Fruit fly (Drosophila melanogaster) whole organism, embryonic: ENCODE measurements around the gene CG32462.

Source experiments
- Atf3 ChIP-seq: fragments of 200-800 bp; sonication (Bioruptor generic); optimal IDR thresholded peaks from 3 replicates; lab custom pipeline; 2016; ENCODE audit warnings: missing biosample characterization, missing genetic modification characterization
- B-H1 ChIP-seq: fragments of 200-800 bp; sonication (Bioruptor generic); IDR thresholded peaks from 3 replicates; pipeline ENCODE4 v1.3.6; 2022; ENCODE audit warnings: missing biosample characterization, missing genetic modification characterization
- BEAF-32 ChIP-seq: fragments of 200-800 bp; sonication (Bioruptor generic); optimal IDR thresholded peaks from 3 replicates; lab custom pipeline; 2017; ENCODE audit warnings: missing biosample characterization, missing genetic modification characterization, mild to moderate bottlenecking, moderate library complexity, missing genetic modification reagents
- Bdp1 ChIP-seq: fragments of 200-800 bp; sonication (Bioruptor generic); optimal IDR thresholded peaks from 3 replicates; lab custom pipeline; 2016; ENCODE audit warnings: missing biosample characterization, missing genetic modification characterization
- CG11247 ChIP-seq: fragments of 200-800 bp; sonication (Bioruptor generic); IDR thresholded peaks from 2 replicates; pipeline ENCODE4 v1.3.6; 2022; ENCODE audit warnings: missing biosample characterization, missing genetic modification characterization
- CG13624 ChIP-seq: fragments of 200-800 bp; sonication (Bioruptor generic); optimal IDR thresholded peaks from 2 replicates; lab custom pipeline; 2016; ENCODE audit warnings: missing biosample characterization, missing genetic modification characterization
- CG15269 ChIP-seq: fragments of 200-800 bp; sonication (Bioruptor generic); optimal IDR thresholded peaks from 2 replicates; lab custom pipeline; 2018; ENCODE audit warnings: missing biosample characterization, mild to moderate bottlenecking, missing genetic modification characterization, moderate library complexity
- CG1602 ChIP-seq: fragments of 200-800 bp; sonication (Bioruptor generic); optimal IDR thresholded peaks from 3 replicates; lab custom pipeline; 2016; ENCODE audit warnings: missing biosample characterization, missing genetic modification characterization
- CG16815 ChIP-seq: fragments of 200-800 bp; sonication (Bioruptor generic); optimal IDR thresholded peaks from 3 replicates; lab custom pipeline; 2017; ENCODE audit warnings: missing biosample characterization, mild to moderate bottlenecking, missing genetic modification characterization
- CG17612 ChIP-seq: fragments of 200-800 bp; sonication (Bioruptor generic); IDR thresholded peaks from 2 replicates; pipeline ENCODE4 v1.3.6; 2022; ENCODE audit warnings: missing biosample characterization, missing genetic modification characterization
- CG18764 ChIP-seq: fragments of 200-800 bp; sonication (Bioruptor generic); optimal IDR thresholded peaks from 3 replicates; lab custom pipeline; 2016; ENCODE audit warnings: missing biosample characterization, missing genetic modification characterization
- CG34224 ChIP-seq: fragments of 200-800 bp; sonication (Bioruptor generic); IDR thresholded peaks from 3 replicates; pipeline ENCODE4 v1.3.6; 2022; ENCODE audit warnings: missing biosample characterization, missing genetic modification characterization; ENCODE audit not compliant: partially characterized antibody
- CG34422 ChIP-seq: fragments of 200-800 bp; sonication (Bioruptor generic); IDR thresholded peaks from 3 replicates; pipeline ENCODE4 v1.3.6; 2022; ENCODE audit warnings: missing biosample characterization, missing genetic modification characterization
- CG4617 ChIP-seq: fragments of 200-800 bp; sonication (Bioruptor generic); optimal IDR thresholded peaks from 3 replicates; lab custom pipeline; 2016; ENCODE audit warnings: missing biosample characterization, missing genetic modification characterization, borderline replicate concordance
- CG4707 ChIP-seq: fragments of 200-800 bp; sonication (Bioruptor generic); optimal IDR thresholded peaks from 2 replicates; lab custom pipeline; 2018; ENCODE audit warnings: missing biosample characterization, mild to moderate bottlenecking, missing genetic modification characterization, moderate library complexity
- CG7963 ChIP-seq: fragments of 200-800 bp; sonication (Bioruptor generic); IDR thresholded peaks from 3 replicates; pipeline ENCODE4 v1.3.6; 2022; ENCODE audit warnings: missing biosample characterization, missing genetic modification characterization; ENCODE audit not compliant: partially characterized antibody
- CG8924 ChIP-seq: fragments of 200-800 bp; optimal IDR thresholded peaks from 3 replicates; lab custom pipeline; 2019; ENCODE audit warnings: missing biosample characterization, mild to moderate bottlenecking, missing genetic modification characterization, moderate library complexity
- CG9817 ChIP-seq: fragments of 200-800 bp; sonication (Bioruptor generic); optimal IDR thresholded peaks from 2 replicates; lab custom pipeline; 2018; ENCODE audit warnings: missing biosample characterization, mild to moderate bottlenecking, missing genetic modification characterization, moderate library complexity
- CG9876 ChIP-seq: fragments of 200-800 bp; sonication (Bioruptor generic); optimal IDR thresholded peaks from 2 replicates; lab custom pipeline; 2016; ENCODE audit warnings: missing biosample characterization, missing genetic modification characterization
- CoRest ChIP-seq: fragments of 200-800 bp; sonication (Bioruptor generic); optimal IDR thresholded peaks from 3 replicates; lab custom pipeline; 2018; ENCODE audit warnings: missing biosample characterization, mild to moderate bottlenecking, missing genetic modification characterization, moderate library complexity
- Dip2 ChIP-seq: fragments of 200-800 bp; sonication (Bioruptor generic); IDR thresholded peaks from 2 replicates; pipeline ENCODE4 v1.3.6; 2022; ENCODE audit warnings: missing biosample characterization, missing genetic modification characterization
- Doc3 ChIP-seq: fragments of 200-800 bp; sonication (Bioruptor generic); IDR thresholded peaks from 3 replicates; pipeline ENCODE4 v1.3.6; 2022; ENCODE audit warnings: missing biosample characterization, missing genetic modification characterization; ENCODE audit not compliant: partially characterized antibody
- Drgx ChIP-seq: fragments of 200-800 bp; sonication (Bioruptor generic); IDR thresholded peaks from 2 replicates; pipeline ENCODE4 v1.3.6; 2022; ENCODE audit warnings: missing biosample characterization, missing genetic modification characterization
- Elba2 ChIP-seq: fragments of 200-800 bp; sonication (Bioruptor generic); optimal IDR thresholded peaks from 3 replicates; lab custom pipeline; 2016; ENCODE audit warnings: missing biosample characterization, missing genetic modification characterization
- Ets97D ChIP-seq: fragments of 200-800 bp; sonication (Bioruptor generic); optimal IDR thresholded peaks from 3 replicates; lab custom pipeline; 2016; ENCODE audit warnings: missing biosample characterization, missing genetic modification characterization
- HHEX ChIP-seq: fragments of 200-800 bp; sonication (Bioruptor generic); optimal IDR thresholded peaks from 3 replicates; lab custom pipeline; 2017; ENCODE audit warnings: missing biosample characterization, mild to moderate bottlenecking, missing genetic modification characterization, missing genetic modification reagents
- Jarid2 ChIP-seq: fragments of 200-800 bp; sonication (Bioruptor generic); optimal IDR thresholded peaks from 3 replicates; lab custom pipeline; 2017; ENCODE audit warnings: mild to moderate bottlenecking, missing biosample characterization, missing genetic modification reagents, missing genetic modification characterization
- Lim3 ChIP-seq: fragments of 200-800 bp; sonication (Bioruptor generic); IDR thresholded peaks from 2 replicates; pipeline ENCODE4 v1.3.6; 2022; ENCODE audit warnings: missing biosample characterization, missing genetic modification characterization
- NfI ChIP-seq: fragments of 200-800 bp; sonication (Bioruptor generic); optimal IDR thresholded peaks from 3 replicates; lab custom pipeline; 2018; ENCODE audit warnings: missing biosample characterization, mild to moderate bottlenecking, missing genetic modification characterization, moderate library complexity
- Rfx ChIP-seq: fragments of 200-800 bp; sonication (Bioruptor generic); IDR thresholded peaks from 2 replicates; pipeline ENCODE4 v1.3.6; 2022; ENCODE audit warnings: missing biosample characterization, missing genetic modification characterization
- Tbp ChIP-seq: fragments of >200 bp; optimal IDR thresholded peaks from 2 replicates; lab custom pipeline; 2018; ENCODE audit warnings: missing biosample characterization, missing genetic modification characterization
- az2 ChIP-seq: fragments of 200-800 bp; sonication (Bioruptor generic); optimal IDR thresholded peaks from 3 replicates; lab custom pipeline; 2016; ENCODE audit warnings: missing biosample characterization, missing genetic modification characterization
- cwo ChIP-seq: fragments of 200-800 bp; sonication (Bioruptor generic); optimal IDR thresholded peaks from 3 replicates; lab custom pipeline; 2017; ENCODE audit warnings: missing biosample characterization, missing genetic modification characterization, mild to moderate bottlenecking, moderate library complexity, missing genetic modification reagents
- dan ChIP-seq: fragments of 200-800 bp; sonication (Bioruptor generic); IDR thresholded peaks from 2 replicates; pipeline ENCODE4 v1.3.6; 2022; ENCODE audit warnings: missing biosample characterization, missing genetic modification characterization
- fd64A ChIP-seq: fragments of 200-800 bp; sonication (Bioruptor generic); optimal IDR thresholded peaks from 3 replicates; lab custom pipeline; 2018; ENCODE audit warnings: missing biosample characterization, mild to moderate bottlenecking, missing genetic modification characterization
- ftz-f1 ChIP-seq: fragments of 200-800 bp; sonication (Bioruptor generic); optimal IDR thresholded peaks from 2 replicates; lab custom pipeline; 2016; ENCODE audit warnings: missing biosample characterization, missing genetic modification characterization
- gro ChIP-seq: fragments of 200-800 bp; sonication (Bioruptor generic); optimal IDR thresholded peaks from 2 replicates; lab custom pipeline; 2016; ENCODE audit warnings: missing biosample characterization, missing genetic modification characterization
- hbn ChIP-seq: fragments of 200-800 bp; sonication (Bioruptor generic); IDR thresholded peaks from 2 replicates; pipeline ENCODE4 v1.3.6; 2022; ENCODE audit warnings: missing biosample characterization, missing genetic modification characterization; ENCODE audit not compliant: partially characterized antibody
- hth ChIP-seq: fragments of >200 bp; optimal IDR thresholded peaks from 2 replicates; lab custom pipeline; 2017; ENCODE audit warnings: inconsistent platforms
- ind ChIP-seq: fragments of 200-800 bp; sonication (Bioruptor generic); optimal IDR thresholded peaks from 3 replicates; lab custom pipeline; 2016; ENCODE audit warnings: missing biosample characterization, missing genetic modification characterization
- klu ChIP-seq: fragments of 200-800 bp; sonication (Bioruptor generic); IDR thresholded peaks from 2 replicates; pipeline ENCODE4 v1.3.6; 2022; ENCODE audit warnings: missing biosample characterization, missing genetic modification characterization
- luna ChIP-seq: fragments of 200-800 bp; sonication (Bioruptor generic); optimal IDR thresholded peaks from 2 replicates; lab custom pipeline; 2016; ENCODE audit warnings: missing biosample characterization, missing genetic modification characterization
- maf-S ChIP-seq: fragments of 200-800 bp; sonication (Bioruptor generic); optimal IDR thresholded peaks from 2 replicates; lab custom pipeline; 2016; ENCODE audit warnings: missing biosample characterization, missing genetic modification characterization
- mirr ChIP-seq: fragments of 200-800 bp; sonication (Bioruptor generic); optimal IDR thresholded peaks from 3 replicates; lab custom pipeline; 2018; ENCODE audit warnings: missing biosample characterization, mild to moderate bottlenecking, missing genetic modification characterization
- nau ChIP-seq: fragments of 200-800 bp; sonication (Bioruptor generic); optimal IDR thresholded peaks from 3 replicates; lab custom pipeline; 2017; ENCODE audit warnings: missing biosample characterization, mild to moderate bottlenecking, missing genetic modification characterization, missing genetic modification reagents
- ranshi ChIP-seq: fragments of 200-800 bp; sonication (Bioruptor generic); IDR thresholded peaks from 2 replicates; pipeline ENCODE4 v1.3.6; 2022; ENCODE audit warnings: missing biosample characterization, missing genetic modification characterization
- sisA ChIP-seq: fragments of 200-800 bp; sonication (Bioruptor generic); IDR thresholded peaks from 2 replicates; pipeline ENCODE4 v1.3.6; 2022; ENCODE audit warnings: missing biosample characterization, missing genetic modification characterization
- sug ChIP-seq: fragments of 200-800 bp; optimal IDR thresholded peaks from 2 replicates; lab custom pipeline; 2019; ENCODE audit warnings: missing biosample characterization, mild to moderate bottlenecking, missing genetic modification characterization, moderate library complexity
- trh ChIP-seq: fragments of 200-800 bp; sonication (Bioruptor generic); optimal IDR thresholded peaks from 2 replicates; lab custom pipeline; 2016; ENCODE audit warnings: missing biosample characterization, missing genetic modification characterization

CG32462 gene

DNA sequence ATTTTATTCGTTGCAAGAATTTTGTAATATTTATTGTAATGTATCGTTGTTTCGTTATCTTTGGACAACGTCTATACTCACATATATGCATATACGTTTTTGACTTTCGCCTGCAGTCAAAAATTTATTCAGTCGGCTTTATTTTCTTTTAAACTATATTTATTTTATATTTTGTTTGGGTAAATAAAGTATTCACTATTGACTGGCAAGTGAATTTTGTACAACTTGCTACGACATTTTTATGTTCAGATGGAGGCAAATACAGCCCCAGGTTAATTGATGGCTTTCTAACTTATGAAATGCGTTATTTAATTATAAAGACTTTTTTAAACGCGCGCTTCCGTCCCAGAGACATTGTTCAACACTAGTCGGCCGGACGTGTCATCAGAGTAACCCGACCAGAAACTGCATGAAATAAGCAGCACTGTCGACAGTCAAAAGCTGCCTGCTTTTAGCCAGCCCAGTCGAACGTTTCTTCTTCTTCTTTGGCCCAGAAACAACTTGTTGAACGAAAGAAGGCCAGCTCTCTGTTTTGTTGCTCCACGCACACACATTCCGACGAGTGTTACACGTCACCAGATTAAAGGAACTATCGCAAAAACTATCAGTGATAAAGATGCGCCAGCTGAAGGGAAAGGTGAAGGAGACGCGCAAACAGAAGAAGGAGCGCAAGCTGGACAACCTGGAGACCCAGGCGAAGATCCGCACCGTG, 10.2 kb upstream of the CG32462 start, which contains the start of gene CG33169 (continued):
- peak; percentile 78 for TF ChIP-seq klu
- TF ChIP-seq Elba2 (GFP tag; lab: Kevin White, UChicago): peak; percentile 51
- TF ChIP-seq HHEX (GFP tag; lab: Kevin White, UChicago): peak; percentile 78
- 0 out of 2 replicates have a peak, but pooled peaks have one; percentile 54 for TF ChIP-seq hbn (GFP tag; lab: Robert Waterston, UW)
- peak; percentile 94 for TF ChIP-seq mirr (GFP tag; lab: Kevin White, UChicago)
- peak; percentile 65 for TF ChIP-seq trh (GFP tag; lab: Kevin White, UChicago)
- TF ChIP-seq nau: no peak
- TF ChIP-seq ind (GFP tag; lab: Kevin White, UChicago): peak; percentile 85
- TF ChIP-seq CG17612 (GFP tag; lab: Robert Waterston, UW): peak; percentile 88
- 0 out of 3 replicates have a peak, but pooled peaks have one; percentile 24 for TF ChIP-seq CG7963 (GFP tag; lab: Robert Waterston, UW)
- peak; percentile 61 for TF ChIP-seq CG4707 (GFP tag; lab: Kevin White, UChicago)
- peak; percentile 56 for TF ChIP-seq cwo (GFP tag; lab: Kevin White, UChicago)
- peak; percentile 97 for TF ChIP-seq ftz-f1 (GFP tag; lab: Kevin White, UChicago)
- peak; percentile 90 for TF ChIP-seq NfI
- TF ChIP-seq maf-S (GFP tag; lab: Kevin White, UChicago): peak; percentile 88
- no peak for TF ChIP-seq fd64A (GFP tag; lab: Kevin White, UChicago)
- TF ChIP-seq CG34224 (GFP tag; lab: Robert Waterston, UW): peak; percentile 54; the same call in 2 of the 3 replicates
- TF ChIP-seq CG13624 (GFP tag; lab: Kevin White, UChicago): peak; percentile 92
- peak; percentile 77 for TF ChIP-seq CG16815 (GFP tag; lab: Kevin White, UChicago)
- no peak for TF ChIP-seq Tbp (GFP tag; lab: Kevin White, UChicago)
- TF ChIP-seq CG8924: peak; percentile 58
- TF ChIP-seq luna: peak; percentile 84
- peak; percentile 69 for TF ChIP-seq CG15269 (tag; lab: Kevin White, UChicago)
- 0 out of 2 replicates have a peak, but pooled peaks have one; percentile 24 for TF ChIP-seq Lim3 (GFP tag; lab: Robert Waterston, UW)
- TF ChIP-seq CG9876: peak; percentile 92
- TF ChIP-seq Ets97D (GFP tag; lab: Kevin White, UChicago): peak; percentile 98
- TF ChIP-seq Rfx: peak; percentile 97
- peak; percentile 58; the same call in 2 of the 3 replicates for TF ChIP-seq B-H1 (GFP tag; lab: Robert Waterston, UW)
- TF ChIP-seq hth (lab: Kevin White, UChicago): no peak
- TF ChIP-seq dan (GFP tag; lab: Robert Waterston, UW): no peak
- TF ChIP-seq CoRest (tag; lab: Kevin White, UChicago): peak; percentile 84
- TF ChIP-seq CG34422 (GFP tag; lab: Robert Waterston, UW): peak; percentile 95
- TF ChIP-seq sisA (GFP tag; lab: Robert Waterston, UW): peak; percentile 88
- TF ChIP-seq Drgx: peak; percentile 41; the same call in 1 of the 2 replicates
- TF ChIP-seq ranshi: peak; percentile 84
- no peak for TF ChIP-seq Doc3 (GFP tag; lab: Robert Waterston, UW)
- TF ChIP-seq Bdp1 (GFP tag; lab: Kevin White, UChicago): peak; percentile 85
- TF ChIP-seq Atf3 (GFP tag; lab: Kevin White, UChicago): peak; percentile 96
- TF ChIP-seq CG11247: peak; percentile 95
- TF ChIP-seq CG18764: peak; percentile 80
- TF ChIP-seq BEAF-32: peak; percentile 72
- peak; percentile 89 for TF ChIP-seq sug (tag; lab: Kevin White, UChicago)
- TF ChIP-seq az2 (GFP tag; lab: Kevin White, UChicago): peak; percentile 68
- peak; percentile 92 for TF ChIP-seq CG9817 (tag; lab: Kevin White, UChicago)
- TF ChIP-seq gro (GFP tag; lab: Kevin White, UChicago): no peak
- TF ChIP-seq CG1602 (GFP tag; lab: Kevin White, UChicago): peak; percentile 67
- peak; percentile 85 for TF ChIP-seq CG4617 (GFP tag; lab: Kevin White, UChicago)
- TF ChIP-seq Jarid2 (GFP tag; lab: Kevin White, UChicago): peak; percentile 74
- no peak for TF ChIP-seq Dip2 (GFP tag; lab: Robert Waterston, UW)
